Fruit fly (Drosophila melanogaster) whole organism, prepupa: ENCODE data around the gene Tbca.
A peak's percentile ranks its signal among the peaks of the same experiment; 100 is the strongest.

Experiments used
- Blimp-1 ChIP-seq: fragments of 200-800 bp; sonication (Bioruptor generic); optimal IDR thresholded peaks from 3 replicates; lab custom pipeline; 2017; ENCODE audit warnings: missing biosample characterization, missing genetic modification characterization, mild to moderate bottlenecking, moderate library complexity, missing genetic modification reagents
- CG10631 ChIP-seq: fragments of 200-800 bp; sonication (Bioruptor generic); optimal IDR thresholded peaks from 2 replicates; lab custom pipeline; 2016; ENCODE audit warnings: missing biosample characterization, missing genetic modification characterization
- CG11762 ChIP-seq: fragments of 200-800 bp; sonication (Bioruptor generic); optimal IDR thresholded peaks from 3 replicates; lab custom pipeline; 2016; ENCODE audit warnings: missing biosample characterization, missing genetic modification characterization; ENCODE audit not compliant: insufficient read depth
- CG11902 ChIP-seq: fragments of 200-800 bp; sonication (Bioruptor generic); optimal IDR thresholded peaks from 3 replicates; lab custom pipeline; 2016; ENCODE audit warnings: missing biosample characterization, missing genetic modification characterization
- CG1621 ChIP-seq: fragments of 200-800 bp; sonication (Bioruptor generic); optimal IDR thresholded peaks from 3 replicates; lab custom pipeline; 2018; ENCODE audit warnings: missing biosample characterization, mild to moderate bottlenecking, missing genetic modification characterization
- CG31627 ChIP-seq: fragments of 200-800 bp; sonication (Bioruptor generic); optimal IDR thresholded peaks from 3 replicates; lab custom pipeline; 2016; ENCODE audit warnings: missing biosample characterization, missing genetic modification characterization
- CG32006 ChIP-seq: fragments of 200-800 bp; sonication (Bioruptor generic); optimal IDR thresholded peaks from 3 replicates; lab custom pipeline; 2017; ENCODE audit warnings: missing biosample characterization, mild to moderate bottlenecking, missing genetic modification characterization
- CG34406 ChIP-seq: fragments of 200-800 bp; sonication (Bioruptor generic); optimal IDR thresholded peaks from 3 replicates; lab custom pipeline; 2016; ENCODE audit warnings: missing biosample characterization, missing genetic modification characterization
- CG3919 ChIP-seq: fragments of 200-800 bp; sonication (Bioruptor generic); optimal IDR thresholded peaks from 3 replicates; lab custom pipeline; 2016; ENCODE audit warnings: missing biosample characterization, missing genetic modification characterization
- CG4318 ChIP-seq: fragments of 200-800 bp; sonication (Bioruptor generic); optimal IDR thresholded peaks from 3 replicates; lab custom pipeline; 2017; ENCODE audit warnings: missing biosample characterization, mild to moderate bottlenecking, missing genetic modification characterization
- CG6163 ChIP-seq: fragments of 200-800 bp; sonication (Bioruptor generic); IDR thresholded peaks from 3 replicates; pipeline ENCODE4 v1.3.6; 2022; ENCODE audit warnings: missing biosample characterization, missing genetic modification characterization
- CG6276 ChIP-seq: fragments of 200-800 bp; sonication (Bioruptor generic); optimal IDR thresholded peaks from 2 replicates; lab custom pipeline; 2017; ENCODE audit warnings: missing biosample characterization, mild to moderate bottlenecking, missing genetic modification characterization
- CG6792 ChIP-seq: fragments of 200-800 bp; sonication (Bioruptor generic); optimal IDR thresholded peaks from 3 replicates; lab custom pipeline; 2016; ENCODE audit warnings: missing biosample characterization, missing genetic modification characterization
- CG6808 ChIP-seq: fragments of 200-800 bp; sonication (Bioruptor generic); optimal IDR thresholded peaks from 3 replicates; lab custom pipeline; 2017; ENCODE audit warnings: missing biosample characterization, missing genetic modification characterization, mild to moderate bottlenecking, moderate library complexity, missing genetic modification reagents
- CG6854 ChIP-seq: fragments of 200-800 bp; sonication (Bioruptor generic); optimal IDR thresholded peaks from 2 replicates; lab custom pipeline; 2017; ENCODE audit warnings: missing biosample characterization, mild to moderate bottlenecking, missing genetic modification characterization
- CG7368 ChIP-seq: fragments of 200-800 bp; sonication (Bioruptor generic); optimal IDR thresholded peaks from 3 replicates; lab custom pipeline; 2016; ENCODE audit warnings: missing biosample characterization, missing genetic modification characterization
- CG8319 ChIP-seq: fragments of 200-800 bp; sonication (Bioruptor generic); optimal IDR thresholded peaks from 3 replicates; lab custom pipeline; 2016; ENCODE audit warnings: missing biosample characterization, missing genetic modification characterization
- CG8632 ChIP-seq: fragments of 200-800 bp; sonication (Bioruptor generic); optimal IDR thresholded peaks from 3 replicates; lab custom pipeline; 2016; ENCODE audit warnings: missing biosample characterization, missing genetic modification characterization
- CG9139 ChIP-seq: fragments of 200-800 bp; sonication (Bioruptor generic); optimal IDR thresholded peaks from 3 replicates; lab custom pipeline; 2017; ENCODE audit warnings: missing biosample characterization, mild to moderate bottlenecking, missing genetic modification characterization
- Eip78C ChIP-seq: fragments of 200-800 bp; sonication (Bioruptor generic); peaks from one replicate; lab custom pipeline; 2016; ENCODE audit warnings: missing biosample characterization, missing genetic modification characterization
- Eip93F ChIP-seq: fragments of 200-800 bp; sonication (Bioruptor generic); optimal IDR thresholded peaks from 2 replicates; lab custom pipeline; 2016; ENCODE audit warnings: missing biosample characterization, mild to moderate bottlenecking, missing genetic modification characterization
- Ets21C ChIP-seq: fragments of 200-800 bp; sonication (Bioruptor generic); optimal IDR thresholded peaks from 3 replicates; lab custom pipeline; 2016; ENCODE audit warnings: missing biosample characterization, missing genetic modification characterization
- Ets96B ChIP-seq: fragments of 200-800 bp; optimal IDR thresholded peaks from 2 replicates; lab custom pipeline; 2019; ENCODE audit warnings: missing biosample characterization, mild to moderate bottlenecking, missing genetic modification characterization, moderate library complexity
- Gug ChIP-seq: fragments of 200-800 bp; sonication (Bioruptor generic); IDR thresholded peaks from 2 replicates; pipeline ENCODE4 v1.3.6; 2022; ENCODE audit warnings: missing biosample characterization, missing genetic modification characterization
- Hr38 ChIP-seq: sonication (Bioruptor generic); optimal IDR thresholded peaks from 2 replicates; lab custom pipeline; 2016; ENCODE audit warnings: missing biosample characterization, missing genetic modification characterization
- Hr39 ChIP-seq: fragments of 200-800 bp; sonication (Bioruptor generic); optimal IDR thresholded peaks from 2 replicates; lab custom pipeline; 2016; ENCODE audit warnings: missing biosample characterization, missing genetic modification characterization
- Hr4 ChIP-seq: fragments of 200-800 bp; sonication (Bioruptor generic); optimal IDR thresholded peaks from 3 replicates; lab custom pipeline; 2016; ENCODE audit warnings: missing biosample characterization, missing genetic modification characterization
- Lpt ChIP-seq: fragments of 200-800 bp; sonication (Bioruptor generic); optimal IDR thresholded peaks from 3 replicates; lab custom pipeline; 2016; ENCODE audit warnings: missing biosample characterization, missing genetic modification characterization
- OdsH ChIP-seq: fragments of 200-800 bp; sonication (Bioruptor generic); optimal IDR thresholded peaks from 3 replicates; lab custom pipeline; 2016; ENCODE audit warnings: missing biosample characterization, missing genetic modification characterization
- Smox ChIP-seq: fragments of 200-800 bp; sonication (Bioruptor generic); optimal IDR thresholded peaks from 3 replicates; lab custom pipeline; 2016; ENCODE audit warnings: missing biosample characterization, missing genetic modification characterization
- Sox14 ChIP-seq: fragments of 200-800 bp; sonication (Bioruptor generic); optimal IDR thresholded peaks from 3 replicates; lab custom pipeline; 2016; ENCODE audit warnings: missing biosample characterization, missing genetic modification characterization
- acj6 ChIP-seq: fragments of 200-800 bp; sonication (Bioruptor generic); optimal IDR thresholded peaks from 3 replicates; lab custom pipeline; 2016; ENCODE audit warnings: missing biosample characterization, missing genetic modification characterization
- cyc ChIP-seq: fragments of 200-800 bp; sonication (Bioruptor generic); optimal IDR thresholded peaks from 3 replicates; lab custom pipeline; 2016; ENCODE audit warnings: missing biosample characterization, missing genetic modification characterization
- dac ChIP-seq: fragments of 200-800 bp; sonication (Bioruptor generic); optimal IDR thresholded peaks from 2 replicates; lab custom pipeline; 2017; ENCODE audit warnings: missing biosample characterization, mild to moderate bottlenecking, missing genetic modification characterization
- dsx ChIP-seq: fragments of 200-800 bp; optimal IDR thresholded peaks from 3 replicates; lab custom pipeline; 2019; ENCODE audit warnings: missing biosample characterization, mild to moderate bottlenecking, missing genetic modification characterization, moderate library complexity; ENCODE audit not compliant: poor library complexity, severe bottlenecking
- eg ChIP-seq: fragments of 200-800 bp; sonication (Bioruptor generic); IDR thresholded peaks from 3 replicates; pipeline ENCODE4 v1.3.6; 2022; ENCODE audit warnings: missing biosample characterization, missing genetic modification characterization
- esn ChIP-seq: fragments of 200-800 bp; sonication (Bioruptor generic); optimal IDR thresholded peaks from 2 replicates; lab custom pipeline; 2016; ENCODE audit warnings: missing biosample characterization, mild to moderate bottlenecking, missing genetic modification characterization, moderate library complexity
- fd59A ChIP-seq: fragments of 200-800 bp; sonication (Bioruptor generic); optimal IDR thresholded peaks from 2 replicates; lab custom pipeline; 2017; ENCODE audit warnings: missing biosample characterization, mild to moderate bottlenecking, missing genetic modification characterization, missing genetic modification reagents
- fd85E ChIP-seq: fragments of 200-800 bp; sonication (Bioruptor generic); optimal IDR thresholded peaks from 3 replicates; lab custom pipeline; 2016; ENCODE audit warnings: missing biosample characterization, missing genetic modification characterization
- fkh ChIP-seq: fragments of 200-800 bp; sonication (Bioruptor generic); optimal IDR thresholded peaks from 3 replicates; lab custom pipeline; 2017; ENCODE audit warnings: missing biosample characterization, mild to moderate bottlenecking, missing genetic modification characterization, moderate library complexity
- lz ChIP-seq: fragments of 200-800 bp; sonication (Bioruptor generic); optimal IDR thresholded peaks from 3 replicates; lab custom pipeline; 2016; ENCODE audit warnings: missing biosample characterization, missing genetic modification characterization
- net ChIP-seq: fragments of 200-800 bp; sonication (Bioruptor generic); optimal IDR thresholded peaks from 3 replicates; lab custom pipeline; 2016; ENCODE audit warnings: missing biosample characterization, missing genetic modification characterization
- pdm3 ChIP-seq: fragments of 200-800 bp; sonication (Bioruptor generic); optimal IDR thresholded peaks from 3 replicates; lab custom pipeline; 2016; ENCODE audit warnings: missing biosample characterization, missing genetic modification characterization
- salr ChIP-seq, 2 experiments: fragments of 200-800 bp; sonication (Bioruptor generic); optimal IDR thresholded peaks; 3 replicates each; lab custom pipeline; 2016 to 2018; ENCODE audit warnings: missing biosample characterization in 2 of 2, missing genetic modification characterization in 2 of 2, mild to moderate bottlenecking in 1 of 2
- spab ChIP-seq: fragments of 200-800 bp; sonication (Bioruptor generic); optimal IDR thresholded peaks from 2 replicates; lab custom pipeline; 2017; ENCODE audit warnings: missing biosample characterization, mild to moderate bottlenecking, missing genetic modification characterization, missing genetic modification reagents
- ss ChIP-seq, 2 experiments: fragments of 200-800 bp; sonication (Bioruptor generic); optimal IDR thresholded peaks; 2 replicates in 1 of 2; 3 replicates in 1 of 2; lab custom pipeline; 2017 to 2018; ENCODE audit warnings: mild to moderate bottlenecking in 2 of 2, missing biosample characterization in 2 of 2, missing genetic modification characterization in 2 of 2, moderate library complexity in 1 of 2
- svp ChIP-seq: fragments of 200-800 bp; sonication (Bioruptor generic); peaks from one replicate; lab custom pipeline; 2016; ENCODE audit warnings: missing biosample characterization, missing genetic modification characterization
- vri ChIP-seq: fragments of 200-800 bp; sonication (Bioruptor generic); optimal IDR thresholded peaks from 3 replicates; lab custom pipeline; 2016; ENCODE audit warnings: missing biosample characterization, mild to moderate bottlenecking, missing genetic modification characterization

The Tbca gene

DNA sequence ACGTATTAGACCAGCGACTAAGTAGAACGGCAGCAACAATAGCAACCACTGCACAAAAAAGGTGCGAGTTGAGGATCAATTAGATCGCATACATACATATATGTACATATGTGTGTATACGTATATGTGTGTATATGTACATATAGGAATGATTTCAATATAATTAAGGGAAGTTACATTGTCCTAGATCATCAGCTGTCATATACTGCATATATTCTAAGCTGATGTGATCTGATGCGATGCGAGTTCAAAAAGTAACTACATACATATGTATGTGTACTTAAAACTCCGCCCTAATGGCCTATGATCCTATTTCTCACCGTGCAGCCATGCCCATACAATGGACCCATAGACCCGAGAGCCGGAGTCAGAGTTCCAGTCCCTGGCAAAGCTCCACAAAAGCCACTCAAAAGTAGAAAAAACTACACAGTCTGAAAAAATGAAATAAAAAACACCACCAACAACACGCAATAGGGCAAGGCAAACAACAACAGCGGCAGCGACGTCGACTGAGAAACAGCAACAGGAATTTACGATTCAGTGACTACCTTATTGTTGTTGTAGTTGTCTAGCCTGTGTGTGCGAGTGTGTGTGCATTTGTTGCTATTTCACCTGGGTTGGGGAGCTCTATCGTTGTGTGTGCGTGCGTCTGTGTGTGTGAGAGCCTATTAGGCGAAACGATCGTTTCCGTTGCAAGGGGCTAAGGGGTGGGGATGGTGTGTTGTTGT is 19.9 kb upstream of the Tbca start (continued):
- TF ChIP-seq CG8319 (GFP tag; lab: Kevin White, UChicago) (no peak), ss (GFP tag; optimal IDR thresholded peaks at IDR 0.05; lab: Kevin White, UChicago) (peak in 1 of 2 experiments; percentile 75), CG6276 (GFP tag; lab: Kevin White, UChicago) (peak; percentile 66), fd59A (GFP tag; lab: Kevin White, UChicago) (peak; percentile 22), Ets21C (GFP tag; lab: Kevin White, UChicago) (no peak), spab (GFP tag; lab: Kevin White, UChicago) (no peak), Eip78C (peak; percentile 85), OdsH (GFP tag; lab: Kevin White, UChicago) (peak; percentile 40), vri (no peak)
- TF ChIP-seq, all 60 proteins: peak for 26

- TF ChIP-seq Hr4 (peak; percentile 57), net (GFP tag; lab: Kevin White, UChicago) (no peak), Gug (GFP tag; lab: Robert Waterston, UW) (no peak), CG7368 (GFP tag; lab: Kevin White, UChicago) (no peak), CG6808 (GFP tag; lab: Kevin White, UChicago) (no peak), CG32006 (GFP tag; lab: Kevin White, UChicago) (peak; percentile 52), salr (GFP tag; optimal IDR thresholded peaks at IDR 0.05; lab: Kevin White, UChicago) (peak in 1 of 2 experiments; percentile 62), CG11902 (GFP tag; lab: Kevin White, UChicago) (no peak), CG6854 (no peak), Ets96B (no peak), acj6 (GFP tag; lab: Kevin White, UChicago) (no peak), vri (no peak), Eip78C (peak; percentile 83), CG9139 (GFP tag; lab: Kevin White, UChicago) (no peak), CG1621 (tag; lab: Kevin White, UChicago) (no peak), cyc (GFP tag; lab: Kevin White, UChicago) (no peak), dsx (no peak), Lpt (no peak), CG11762 (GFP tag; lab: Kevin White, UChicago) (no peak), CG8632 (no peak), CG6276 (GFP tag; lab: Kevin White, UChicago) (peak; percentile 27), eg (GFP tag; lab: Robert Waterston, UW) (no peak), CG34406 (GFP tag; lab: Kevin White, UChicago) (no peak), Eip93F (GFP tag; lab: Kevin White, UChicago) (no peak), dac (GFP tag; lab: Kevin White, UChicago) (no peak), ss (GFP tag; optimal IDR thresholded peaks at IDR 0.05; lab: Kevin White, UChicago) (no peak), Blimp-1 (GFP tag; lab: Kevin White, UChicago) (no peak), CG31627 (no peak), CG6163 (GFP tag; lab: Robert Waterston, UW) (peak; percentile 46; the same call in 2 of the 3 replicates), fkh (GFP tag; lab: Kevin White, UChicago) (no peak), Hr39 (GFP tag; lab: Kevin White, UChicago) (no peak), CG3919 (GFP tag; lab: Kevin White, UChicago) (no peak), Sox14 (GFP tag; lab: Kevin White, UChicago) (peak; percentile 34), spab (GFP tag; lab: Kevin White, UChicago) (no peak), CG8319 (GFP tag; lab: Kevin White, UChicago) (no peak), CG6792 (GFP tag; lab: Kevin White, UChicago) (no peak), OdsH (GFP tag; lab: Kevin White, UChicago) (no peak), esn (GFP tag; lab: Kevin White, UChicago) (no peak), pdm3 (peak; percentile 25), CG4318 (GFP tag; lab: Kevin White, UChicago) (no peak), CG10631 (GFP tag; lab: Kevin White, UChicago) (peak; percentile 32), Smox (GFP tag; lab: Kevin White, UChicago) (no peak), svp (no peak), Hr38 (GFP tag; lab: Kevin White, UChicago) (no peak), fd85E (GFP tag; lab: Kevin White, UChicago) (no peak), lz (GFP tag; lab: Kevin White, UChicago) (no peak)
Measured at dm6 chr3R:31724136-31724535, 19.2 kb upstream of the Tbca start.
